Worm (Caenorhabditis elegans) whole organism, L4 larva: ENCODE results near the gene acs-19.

Source experiments
- R02D3.7 ChIP-seq: fragments of 150-350 bp; sonication (generic microtip); optimal IDR thresholded peaks from 3 replicates; lab custom pipeline; 2014; ENCODE audit warnings: missing biosample characterization, missing genetic modification characterization
- lsy-2 ChIP-seq, 2 experiments: fragments of 150-350 bp in 1 of 2; sonication (generic microtip) in 1 of 2; optimal IDR thresholded peaks; 2 replicates each; lab custom pipeline; 2014 to 2017; ENCODE audit warnings: missing biosample characterization in 2 of 2, missing genetic modification characterization in 2 of 2
- mxl-2 ChIP-seq: fragments of 200-800 bp; sonication (Bioruptor generic); conservative IDR thresholded peaks from 2 replicates; pipeline ENCODE4 v1.3.6; 2022; ENCODE audit warnings: missing genetic modification reagents, missing genetic modification characterization, missing compliant biosample characterization
- nhr-237 ChIP-seq: sonication (generic microtip); optimal IDR thresholded peaks from 2 replicates; lab custom pipeline; 2017; ENCODE audit warnings: missing biosample characterization, missing genetic modification characterization
- spr-3 ChIP-seq: fragments of 200-800 bp; sonication (Bioruptor generic); optimal IDR thresholded peaks from 2 replicates; lab custom pipeline; 2018; ENCODE audit warnings: mild to moderate bottlenecking, missing genetic modification characterization, missing compliant biosample characterization

DNA sequence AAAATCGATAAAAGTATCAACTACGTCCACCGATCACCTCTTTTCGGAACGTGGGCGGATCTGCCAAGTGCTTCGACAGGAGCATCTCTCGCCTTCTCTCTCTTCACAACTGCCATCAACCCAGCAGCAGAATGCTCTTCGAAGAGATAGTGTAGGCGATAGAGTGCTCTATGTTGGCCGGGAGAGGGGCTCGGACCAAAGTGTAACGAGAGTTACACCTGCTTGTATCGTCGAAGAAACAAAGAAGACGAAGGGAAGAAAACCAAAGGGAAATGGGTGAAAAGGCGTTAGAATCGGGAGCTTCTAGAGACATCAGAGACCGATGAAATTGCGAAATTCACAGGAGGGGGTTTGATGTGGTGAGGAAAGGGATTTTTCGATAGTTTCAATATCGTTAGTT lies 50.5 kb downstream of the acs-19 start:
- TF ChIP-seq nhr-237 (tag; lab: Kevin White, UChicago) = no peak
- TF ChIP-seq mxl-2 (GFP tag; lab: Robert Waterston, UW) = no peak
- no peak for TF ChIP-seq lsy-2 (tag; optimal IDR thresholded peaks at IDR 0.05; lab: Kevin White, UChicago)
- no peak for TF ChIP-seq R02D3.7 (tag; lab: Kevin White, UChicago)
- TF ChIP-seq spr-3 (GFP tag; lab: Kevin White, UChicago) = no peak
